Worm (Caenorhabditis elegans): ENCODE data around the gene T19D12.6.
"Not testable (repeated sequence)": the region's sequence is repeated elsewhere in the genome, so short reads cannot be mapped to it uniquely, and the experiment has no call there.

T19D12.6 gene

DNA sequence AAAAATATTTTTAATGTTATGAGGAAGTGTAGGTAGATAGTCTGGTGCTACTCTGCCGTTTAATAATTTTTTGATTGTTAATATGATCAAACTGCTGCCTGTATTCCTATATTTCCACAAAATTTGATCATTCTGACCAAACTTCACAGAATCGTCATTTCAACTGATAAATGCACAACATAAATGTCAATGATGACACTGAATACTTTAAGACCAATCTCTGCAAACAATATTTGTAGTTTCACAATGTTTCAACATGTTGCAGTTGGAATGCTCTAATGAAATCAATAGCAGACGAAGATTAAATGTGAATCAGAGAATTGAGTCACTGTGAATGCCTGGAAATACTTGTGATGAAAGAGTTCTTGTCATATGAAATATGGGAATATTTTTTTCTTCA lies 13.1 kb downstream of the T19D12.6 start:
- no peak for TF ChIP-seq nhr-2 (tag; optimal IDR thresholded peaks at IDR 0.05)
- no peak for TF ChIP-seq elt-3 (tag; optimal IDR thresholded peaks at IDR 0.05)
- TF ChIP-seq flh-1 (GFP tag; optimal IDR thresholded peaks at IDR 0.05): no peak
- no peak for TF ChIP-seq ceh-43 (GFP tag; optimal IDR thresholded peaks at IDR 0.05)
- TF ChIP-seq mls-2 (tag; optimal IDR thresholded peaks at IDR 0.05): no peak
- TF ChIP-seq cnd-1 (tag; optimal IDR thresholded peaks at IDR 0.05): no peak
- TF ChIP-seq lsy-2 (tag; optimal IDR thresholded peaks at IDR 0.05): no peak
- TF ChIP-seq ceh-83 (GFP tag; optimal IDR thresholded peaks at IDR 0.05): no peak
- TF ChIP-seq unc-39 (tag; optimal IDR thresholded peaks at IDR 0.05): no peak
- no peak for TF ChIP-seq ceh-39 (tag; optimal IDR thresholded peaks at IDR 0.05)
- TF ChIP-seq mab-5 (tag; optimal IDR thresholded peaks at IDR 0.05): no peak

DNA sequence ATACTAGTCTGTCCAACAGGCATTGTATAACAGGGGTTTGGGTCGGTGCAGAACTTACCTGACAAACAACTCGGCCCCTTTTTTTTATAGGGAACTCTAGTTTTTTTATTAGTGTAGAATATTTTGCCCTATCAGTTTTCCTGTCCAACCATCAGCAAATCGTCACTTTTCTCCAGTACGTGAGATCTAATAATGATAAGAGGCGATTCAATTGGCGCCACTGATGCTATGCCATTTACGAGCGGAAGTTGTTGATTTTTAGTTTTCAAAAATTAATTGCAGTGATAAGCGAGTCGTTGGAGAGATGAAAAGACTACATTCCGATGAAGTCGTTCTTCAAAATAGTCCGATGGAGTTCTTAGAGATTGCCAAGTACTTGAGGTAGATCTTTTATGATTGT lies 14.5 kb downstream of the T19D12.6 start:
- no peak for TF ChIP-seq unc-62 (GFP tag; optimal IDR thresholded peaks at IDR 0.05)
- TF ChIP-seq ceh-83 (GFP tag; optimal IDR thresholded peaks at IDR 0.05): no peak
- TF ChIP-seq nhr-12 (tag; optimal IDR thresholded peaks at IDR 0.05): no peak
- TF ChIP-seq lin-13 (tag; optimal IDR thresholded peaks at IDR 0.05): no peak
- TF ChIP-seq drap-1 (GFP tag; optimal IDR thresholded peaks at IDR 0.05): no peak
- no peak for TF ChIP-seq zip-8 (tag; optimal IDR thresholded peaks at IDR 0.05)
- no peak for TF ChIP-seq cnd-1 (tag; optimal IDR thresholded peaks at IDR 0.05)

DNA sequence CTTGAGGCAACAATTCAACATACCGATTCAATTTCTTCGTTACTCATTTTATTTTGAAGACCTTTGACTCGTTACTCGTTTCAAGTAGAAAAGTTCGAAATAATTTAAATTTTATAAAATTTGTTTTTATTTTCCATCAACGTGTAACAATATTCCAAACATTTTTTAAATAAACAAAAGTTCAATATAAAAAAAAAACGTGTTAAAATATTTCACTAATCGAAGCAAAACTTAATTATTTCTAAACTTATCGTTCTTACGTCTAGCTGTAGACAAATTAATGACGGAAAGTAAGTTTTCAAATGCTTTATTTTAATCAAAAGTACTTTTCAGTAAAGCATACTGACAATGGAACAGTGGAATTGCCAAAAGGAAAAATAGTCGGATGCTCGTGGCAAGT lies 15.7 kb downstream of the T19D12.6 start, which contains the start of the genes F54H5.5 and F54H5.2:
Gene F54H5.5, minus strand, starts transcription at position 101 of the 400 bp plus-strand sequence.
Gene F54H5.2, plus strand, starts transcription at position 303 of the 400 bp plus-strand sequence.
- not testable (repeated sequence) for TF ChIP-seq ceh-43 (GFP tag; optimal IDR thresholded peaks at IDR 0.05); unc-39 (tag; optimal IDR thresholded peaks at IDR 0.05); hlh-1 (tag; optimal IDR thresholded peaks at IDR 0.05)

DNA sequence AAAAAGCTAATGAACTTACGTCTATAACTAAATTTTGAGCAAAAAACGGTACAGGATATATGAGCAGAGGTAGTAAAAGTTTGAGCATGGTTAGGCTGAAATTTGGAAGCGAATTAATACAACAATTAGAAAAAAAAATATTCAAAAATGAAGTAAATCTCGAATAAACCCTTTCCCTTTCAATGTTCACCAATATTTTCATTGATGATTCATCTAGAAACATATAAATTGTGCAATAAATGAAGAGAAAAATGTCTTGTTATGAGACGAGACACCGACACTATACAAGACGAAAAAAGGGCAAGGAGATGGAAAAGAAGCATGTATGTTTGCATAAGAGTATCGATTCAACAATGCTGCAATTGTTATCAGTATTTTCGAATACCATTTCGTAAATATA lies 17.6 kb downstream of the T19D12.6 start, which contains the start of gene F54H5.14:
Gene F54H5.14, minus strand, starts transcription at position 101 of the 400 bp plus-strand sequence.
- TF ChIP-seq mab-5 (tag; optimal IDR thresholded peaks at IDR 0.05) (no peak), zip-8 (tag; optimal IDR thresholded peaks at IDR 0.05) (no peak), lin-32 (GFP tag; optimal IDR thresholded peaks at IDR 0.05) (no peak), mep-1 (tag; optimal IDR thresholded peaks at IDR 0.05) (no peak), ceh-83 (GFP tag; optimal IDR thresholded peaks at IDR 0.05) (no peak), elt-1 (tag; optimal IDR thresholded peaks at IDR 0.05; ENCODE audit: borderline replicate concordance, insufficient read depth) (no peak), lsy-2 (tag; optimal IDR thresholded peaks at IDR 0.05) (no peak), tbx-8 (GFP tag; optimal IDR thresholded peaks at IDR 0.05) (no peak), hlh-1 (tag; optimal IDR thresholded peaks at IDR 0.05) (no peak), nhr-2 (tag; optimal IDR thresholded peaks at IDR 0.05) (no peak), M03D4.4 (tag; optimal IDR thresholded peaks at IDR 0.05) (no peak)

DNA sequence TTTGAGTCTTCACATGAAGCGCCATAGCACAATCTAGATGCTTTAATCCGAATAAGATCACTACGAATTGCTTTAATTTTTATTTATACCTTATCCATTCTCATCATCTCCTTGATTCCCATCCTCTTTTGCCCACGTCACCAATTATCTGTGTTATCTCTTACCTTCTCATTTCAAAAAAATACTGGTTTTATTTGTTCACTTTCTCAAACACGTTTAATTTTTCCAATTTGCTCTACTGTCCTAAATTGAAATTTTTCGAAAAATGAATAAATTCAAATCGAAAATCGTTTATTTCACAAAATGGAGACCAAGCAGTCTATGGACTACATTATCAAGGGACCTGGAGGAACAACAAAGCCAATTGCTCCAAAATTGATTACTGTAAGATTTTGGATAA lies 21.0 kb downstream of the T19D12.6 start, which contains the start of gene F54H5.3:
Gene F54H5.3, plus strand, starts transcription at position 301 of the 400 bp plus-strand sequence.
- TF ChIP-seq ztf-11 (tag; optimal IDR thresholded peaks at IDR 0.05) (no peak), nhr-237 (tag; optimal IDR thresholded peaks at IDR 0.05) (no peak), flh-1 (GFP tag; optimal IDR thresholded peaks at IDR 0.05) (no peak), nhr-12 (tag; optimal IDR thresholded peaks at IDR 0.05) (no peak), M03D4.4 (tag; optimal IDR thresholded peaks at IDR 0.05) (no peak), ceh-83 (GFP tag; optimal IDR thresholded peaks at IDR 0.05) (no peak), unc-39 (tag; optimal IDR thresholded peaks at IDR 0.05) (no peak), lin-32 (GFP tag; optimal IDR thresholded peaks at IDR 0.05) (no peak), drap-1 (GFP tag; optimal IDR thresholded peaks at IDR 0.05) (no peak), lin-13 (tag; optimal IDR thresholded peaks at IDR 0.05) (no peak), mep-1 (tag; optimal IDR thresholded peaks at IDR 0.05) (no peak), snpc-4 (tag; optimal IDR thresholded peaks at IDR 0.05) (no peak), tbx-8 (GFP tag; optimal IDR thresholded peaks at IDR 0.05) (no peak), zip-8 (tag; optimal IDR thresholded peaks at IDR 0.05) (no peak)

DNA sequence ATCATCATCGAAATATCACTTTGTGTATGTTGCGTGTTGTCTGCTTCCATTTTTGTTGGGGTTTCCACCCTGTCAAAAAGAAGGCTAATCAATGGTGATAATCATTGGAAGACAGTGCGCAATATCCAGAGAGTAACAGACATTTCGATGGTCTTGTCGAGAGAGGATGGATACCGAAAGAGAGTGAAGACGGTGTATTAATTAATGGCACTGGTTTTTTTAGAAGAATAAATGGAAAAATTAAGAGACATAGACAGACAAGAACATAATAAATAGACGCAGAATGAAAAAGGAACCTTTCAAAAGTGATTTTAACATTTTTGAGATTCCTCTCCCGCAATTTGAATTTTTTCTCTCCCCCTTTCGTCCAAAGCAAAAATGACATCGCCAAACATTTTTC lies 23.9 kb downstream of the T19D12.6 start:
- TF ChIP-seq pha-4 (tag; optimal IDR thresholded peaks at IDR 0.05): no peak
- TF ChIP-seq hlh-1 (tag; optimal IDR thresholded peaks at IDR 0.05): no peak
- TF ChIP-seq mls-2 (tag; optimal IDR thresholded peaks at IDR 0.05): no peak
- TF ChIP-seq unc-39 (tag; optimal IDR thresholded peaks at IDR 0.05): no peak

DNA sequence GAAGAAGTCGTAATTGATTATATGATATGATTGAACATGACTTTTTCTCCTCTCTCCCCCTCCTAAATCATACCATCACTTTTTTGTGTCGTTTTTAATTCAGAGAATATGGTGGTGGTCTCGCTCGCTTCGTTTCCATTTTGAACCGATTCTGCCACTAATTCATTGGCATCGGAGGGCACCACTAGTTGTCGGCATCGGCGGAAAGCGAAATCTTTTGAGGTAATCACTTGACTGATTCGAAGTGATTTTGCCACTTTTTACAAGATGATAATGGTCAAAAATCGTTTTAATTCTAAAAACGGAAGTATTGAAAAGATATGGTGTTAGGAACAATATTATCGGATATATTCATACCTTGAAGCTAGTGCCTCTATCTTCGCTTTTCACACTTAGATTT lies 26.1 kb downstream of the T19D12.6 start, which contains the start of gene klf-3:
Gene klf-3, plus strand, starts transcription at position 109 of the 400 bp plus-strand sequence.
- TF ChIP-seq ces-1 (GFP tag; optimal IDR thresholded peaks at IDR 0.05): no peak

Data from whole organism, mixed stage, embryonic.